Worm (Caenorhabditis elegans) whole organism, L4 larva: ENCODE data around the gene acdh-11.

Experiments used
- cey-2 ChIP-seq: sonication (generic microtip); optimal IDR thresholded peaks from 3 replicates; lab custom pipeline; 2017; ENCODE audit warnings: missing genetic modification characterization, mild to moderate bottlenecking, missing compliant biosample characterization, antibody characterized with exemption, borderline replicate concordance; ENCODE audit not compliant: insufficient read depth
- egl-27 ChIP-seq: sonication (generic microtip); optimal IDR thresholded peaks from 3 replicates; lab custom pipeline; 2017; ENCODE audit warnings: missing biosample characterization, missing genetic modification reagents, missing genetic modification characterization
- fos-1 ChIP-seq: fragments of 150-350 bp; optimal IDR thresholded peaks from 2 replicates; lab custom pipeline; 2014; ENCODE audit warnings: missing biosample characterization, missing genetic modification characterization
- hlh-30 ChIP-seq: sonication (generic microtip); optimal IDR thresholded peaks from 2 replicates; lab custom pipeline; 2017; ENCODE audit warnings: antibody characterized with exemption, mild to moderate bottlenecking, missing genetic modification characterization, missing compliant biosample characterization; ENCODE audit not compliant: insufficient read depth
- mep-1 ChIP-seq: fragments of 150-350 bp; sonication (generic microtip); optimal IDR thresholded peaks from 3 replicates; lab custom pipeline; 2014; ENCODE audit warnings: missing biosample characterization, missing genetic modification characterization
- nhr-237 ChIP-seq: sonication (generic microtip); optimal IDR thresholded peaks from 2 replicates; lab custom pipeline; 2017; ENCODE audit warnings: missing biosample characterization, missing genetic modification characterization
- nhr-6 ChIP-seq: fragments of 150-350 bp; optimal IDR thresholded peaks from 2 replicates; lab custom pipeline; 2014; ENCODE audit warnings: missing biosample characterization, missing genetic modification characterization
- nhr-76 ChIP-seq: fragments of 150-350 bp; optimal IDR thresholded peaks from 2 replicates; lab custom pipeline; 2014; ENCODE audit warnings: missing biosample characterization, missing genetic modification characterization
- nhr-77 ChIP-seq: fragments of 150-350 bp; optimal IDR thresholded peaks from 2 replicates; lab custom pipeline; 2014; ENCODE audit warnings: missing biosample characterization, missing genetic modification characterization
- set-16 ChIP-seq: fragments of 200-800 bp; sonication (Bioruptor generic); IDR thresholded peaks from 2 replicates; pipeline ENCODE4 v1.3.6; 2022; ENCODE audit warnings: missing genetic modification reagents, missing genetic modification characterization, missing compliant biosample characterization
- snpc-4 ChIP-seq: fragments of 150-350 bp; optimal IDR thresholded peaks from 2 replicates; lab custom pipeline; 2014; ENCODE audit warnings: missing biosample characterization, missing genetic modification characterization
- spr-1 ChIP-seq: sonication (generic microtip); optimal IDR thresholded peaks from 2 replicates; lab custom pipeline; 2016; ENCODE audit warnings: mild to moderate bottlenecking, missing genetic modification characterization, missing compliant biosample characterization
- zag-1 ChIP-seq: fragments of 150-350 bp; optimal IDR thresholded peaks from 2 replicates; lab custom pipeline; 2014; ENCODE audit warnings: missing biosample characterization, missing genetic modification characterization
- ztf-11 ChIP-seq: fragments of 150-350 bp; optimal IDR thresholded peaks from 2 replicates; lab custom pipeline; 2014; ENCODE audit warnings: missing biosample characterization, missing genetic modification characterization

ce11 chrIII:10560296-10560695 lies 5.8 kb upstream of the acdh-11 start, which contains the start of gene rab-30:
- TF ChIP-seq zag-1 (tag; lab: Kevin White, UChicago) (no peak), egl-27 (tag; lab: Kevin White, UChicago) (no peak), ztf-11 (no peak), nhr-237 (no peak), cey-2 (tag; lab: Kevin White, UChicago) (no peak), nhr-76 (no peak), fos-1 (tag; lab: Kevin White, UChicago) (no peak), spr-1 (tag; lab: Kevin White, UChicago) (no peak), set-16 (no peak), snpc-4 (tag; lab: Kevin White, UChicago) (no peak), nhr-6 (tag; lab: Kevin White, UChicago) (no peak), mep-1 (tag; lab: Kevin White, UChicago) (no peak), nhr-77 (tag; lab: Kevin White, UChicago) (no peak), hlh-30 (tag; lab: Kevin White, UChicago) (no peak)
